Fruit fly (Drosophila melanogaster): ENCODE data around the gene CG6321.

- TF ChIP-seq Ets98B (GFP tag; IDR thresholded peaks at IDR 0.05) = no peak
- TF ChIP-seq rn (GFP tag; IDR thresholded peaks at IDR 0.05) = no peak
- no peak for TF ChIP-seq Pif1B (GFP tag; optimal IDR thresholded peaks at IDR 0.05)
- TF ChIP-seq CG32121 (GFP tag; IDR thresholded peaks at IDR 0.05) = no peak
These were observed 33.7 kb downstream of the CG6321 start, which contains the start of gene CG32081 for dm6 chr3L:11027279-11027678.
